Worm (Caenorhabditis elegans): ENCODE data around the gene spk-1.
A peak's percentile ranks its signal among the peaks of the same experiment; 100 is the strongest.

Gene spk-1

DNA sequence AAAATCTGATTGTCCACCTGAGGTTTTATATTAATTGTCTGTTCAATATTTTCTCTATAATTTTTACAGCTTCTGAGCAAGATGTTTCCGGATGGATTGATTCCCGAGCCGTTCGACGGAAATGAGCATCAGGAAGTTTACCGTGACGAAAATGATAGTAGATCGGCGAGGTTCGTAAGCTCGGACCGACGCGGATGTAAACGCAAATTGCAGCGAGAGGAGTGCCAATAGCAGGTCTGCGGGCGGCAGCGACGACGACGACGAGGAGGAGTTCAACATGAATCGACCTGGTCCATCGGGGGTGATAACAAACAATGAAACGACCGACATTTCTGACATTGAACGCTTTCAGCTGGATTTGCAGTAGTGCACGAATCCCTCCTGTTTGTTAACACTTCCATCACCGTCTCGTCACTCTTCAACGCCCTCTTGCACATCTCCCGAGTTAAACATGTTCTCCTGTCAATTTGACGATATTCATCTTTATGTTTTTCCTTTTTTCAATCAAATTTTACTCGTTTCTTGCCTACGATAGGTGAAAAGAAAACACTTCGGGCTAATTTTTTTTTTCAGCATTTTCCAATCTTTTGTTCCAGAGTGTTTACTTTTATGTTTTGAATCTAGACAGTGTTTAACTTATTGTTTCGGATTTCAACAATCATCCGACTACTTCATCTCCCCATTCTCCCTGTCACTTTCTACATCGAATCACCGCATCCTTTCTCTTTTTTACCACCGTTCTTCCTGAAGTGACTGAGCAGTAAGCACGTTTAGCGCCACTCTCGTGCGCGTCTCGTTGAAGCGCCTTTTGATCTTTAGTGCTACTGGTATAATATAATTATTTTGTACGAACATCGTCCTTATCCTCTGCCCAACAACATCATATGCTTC, 5.7 kb downstream of the spk-1 start:
- no peak for TF ChIP-seq ceh-14 (tag; optimal IDR thresholded peaks at IDR 0.05)
- TF ChIP-seq mec-3 (tag; optimal IDR thresholded peaks at IDR 0.05; ENCODE audit: borderline replicate concordance) = no peak
- TF ChIP-seq fkh-6 (tag; optimal IDR thresholded peaks at IDR 0.05) = no peak
- TF ChIP-seq sdc-2 (tag; optimal IDR thresholded peaks at IDR 0.05) = no peak
- no peak for TF ChIP-seq K09A11.1 (tag; optimal IDR thresholded peaks at IDR 0.05; ENCODE audit: insufficient read depth)
- no peak for TF ChIP-seq ceh-22 (tag; optimal IDR thresholded peaks at IDR 0.05)
- TF ChIP-seq ahr-1 (tag; optimal IDR thresholded peaks at IDR 0.05) = no peak
- TF ChIP-seq rnt-1 (tag; optimal IDR thresholded peaks at IDR 0.05) = no peak
- TF ChIP-seq zip-5 (tag; optimal IDR thresholded peaks at IDR 0.05) = no peak
- no peak for TF ChIP-seq hlh-30 (tag; optimal IDR thresholded peaks at IDR 0.05; ENCODE audit: insufficient read depth)
- no peak for TF ChIP-seq unc-3 (GFP tag; conservative IDR thresholded peaks at IDR 0.05)
- TF ChIP-seq unc-3 (tag; optimal IDR thresholded peaks at IDR 0.05) = no peak
- TF ChIP-seq ceh-19 (GFP tag; optimal IDR thresholded peaks at IDR 0.05) = no peak
- no peak for TF ChIP-seq sox-2 (GFP tag; IDR thresholded peaks at IDR 0.05)
- no peak for TF ChIP-seq unc-86 (tag; optimal IDR thresholded peaks at IDR 0.05)
- TF ChIP-seq T23F11.4 (GFP tag; optimal IDR thresholded peaks at IDR 0.05) = no peak
- TF ChIP-seq ceh-45 (GFP tag; IDR thresholded peaks at IDR 0.05) = no peak

- TF ChIP-seq unc-3 (GFP tag; conservative IDR thresholded peaks at IDR 0.05) (no peak), unc-3 (tag; optimal IDR thresholded peaks at IDR 0.05) (no peak), ama-1 (optimal IDR thresholded peaks at IDR 0.05) (peak; percentile 50), che-1 (tag; optimal IDR thresholded peaks at IDR 0.05) (peak; percentile 9), unc-86 (tag; optimal IDR thresholded peaks at IDR 0.05) (no peak), Y22D7AL.16 (tag; optimal IDR thresholded peaks at IDR 0.05) (no peak), ztf-16 (tag; optimal IDR thresholded peaks at IDR 0.05) (no peak), hlh-6 (tag; optimal IDR thresholded peaks at IDR 0.05) (no peak)
Observed at ce11 chrIII:9462785-9463467, 6.5 kb downstream of the spk-1 start.

ce11 chrIII:9465424-9465823, 9.0 kb downstream of the spk-1 start, which contains the start of gene B0464.9:
Gene B0464.9, plus strand, starts transcription at chrIII:9465767.
- peak; percentile 76 for TF ChIP-seq C08G9.2 (tag; optimal IDR thresholded peaks at IDR 0.05)
- TF ChIP-seq pax-1 (tag; optimal IDR thresholded peaks at IDR 0.05) = no peak
- TF ChIP-seq hlh-15 (tag; optimal IDR thresholded peaks at IDR 0.05) = no peak
- TF ChIP-seq ttx-3 (tag; optimal IDR thresholded peaks at IDR 0.05) = peak; percentile 40
- TF ChIP-seq ets-4 (tag; optimal IDR thresholded peaks at IDR 0.05) = peak; percentile 56
- no peak for TF ChIP-seq ceh-18 (tag; optimal IDR thresholded peaks at IDR 0.05)
- peak; percentile 4 for TF ChIP-seq rnt-1 (tag; optimal IDR thresholded peaks at IDR 0.05)
- peak; percentile 73 for TF ChIP-seq zip-5 (tag; optimal IDR thresholded peaks at IDR 0.05)
- TF ChIP-seq ceh-31 (tag; optimal IDR thresholded peaks at IDR 0.05) = peak; percentile 77
- TF ChIP-seq tbx-7 (tag; optimal IDR thresholded peaks at IDR 0.05) = peak; percentile 63
- TF ChIP-seq C38D4.7 (GFP tag; optimal IDR thresholded peaks at IDR 0.05) = no peak
- TF ChIP-seq ceh-14 (tag; optimal IDR thresholded peaks at IDR 0.05) = peak; percentile 10
- TF ChIP-seq ref-2 (tag; optimal IDR thresholded peaks at IDR 0.05) = peak; percentile 37
- peak; percentile 57 for TF ChIP-seq elt-2 (tag; optimal IDR thresholded peaks at IDR 0.05)
- TF ChIP-seq fax-1 (tag; optimal IDR thresholded peaks at IDR 0.05) = peak; percentile 45
- TF ChIP-seq ceh-2 (tag; optimal IDR thresholded peaks at IDR 0.05) = peak; percentile 59
- peak; percentile 61 for TF ChIP-seq hlh-8 (tag; optimal IDR thresholded peaks at IDR 0.05)
- TF ChIP-seq tbx-2 (tag; optimal IDR thresholded peaks at IDR 0.05) = peak; percentile 81
- TF ChIP-seq unc-55 (GFP tag; optimal IDR thresholded peaks at IDR 0.05) = no peak
- TF ChIP-seq lim-6 (tag; optimal IDR thresholded peaks at IDR 0.05) = no peak
